Fruit fly (Drosophila melanogaster) whole organism, embryonic: ENCODE data around the gene CG1463.
A peak's percentile ranks its signal among the peaks of the same experiment; 100 is the strongest.

Experiments
- BtbVII ChIP-seq: fragments of 200-800 bp; sonication (Bioruptor generic); optimal IDR thresholded peaks from 3 replicates; lab custom pipeline; 2017; ENCODE audit warnings: missing biosample characterization, mild to moderate bottlenecking, missing genetic modification characterization
- CG10267 ChIP-seq: fragments of 200-800 bp; sonication (Bioruptor generic); optimal IDR thresholded peaks from 2 replicates; lab custom pipeline; 2018; ENCODE audit warnings: missing biosample characterization, mild to moderate bottlenecking, missing genetic modification characterization, moderate library complexity
- CG10274 ChIP-seq: fragments of 200-800 bp; sonication (Bioruptor generic); optimal IDR thresholded peaks from 3 replicates; lab custom pipeline; 2017; ENCODE audit warnings: missing biosample characterization, mild to moderate bottlenecking, missing genetic modification characterization
- CG10431 ChIP-seq: fragments of 200-800 bp; sonication (Bioruptor generic); optimal IDR thresholded peaks from 3 replicates; lab custom pipeline; 2018; ENCODE audit warnings: missing biosample characterization, mild to moderate bottlenecking, missing genetic modification characterization
- CG10462 ChIP-seq: fragments of 200-800 bp; sonication (Bioruptor generic); optimal IDR thresholded peaks from 2 replicates; lab custom pipeline; 2016; ENCODE audit warnings: missing biosample characterization, missing genetic modification characterization
- CG11504 ChIP-seq: fragments of 200-800 bp; sonication (Bioruptor generic); optimal IDR thresholded peaks from 3 replicates; lab custom pipeline; 2019; ENCODE audit warnings: missing biosample characterization, mild to moderate bottlenecking, missing genetic modification characterization, moderate library complexity
- CG11696 ChIP-seq: fragments of 200-800 bp; sonication (Bioruptor generic); IDR thresholded peaks from 2 replicates; pipeline ENCODE4 v1.3.6; 2022; ENCODE audit warnings: missing biosample characterization, missing genetic modification characterization
- CG12219 ChIP-seq: fragments of 200-800 bp; sonication (Bioruptor generic); optimal IDR thresholded peaks from 3 replicates; lab custom pipeline; 2018; ENCODE audit warnings: missing biosample characterization, mild to moderate bottlenecking, missing genetic modification characterization
- CG1233 ChIP-seq: fragments of 200-800 bp; sonication (Bioruptor generic); optimal IDR thresholded peaks from 4 replicates; lab custom pipeline; 2018; ENCODE audit warnings: missing biosample characterization, mild to moderate bottlenecking, missing genetic modification characterization
- CG14014 ChIP-seq: fragments of 200-800 bp; sonication (Bioruptor generic); IDR thresholded peaks from 2 replicates; pipeline ENCODE4 v1.3.6; 2022; ENCODE audit warnings: missing biosample characterization, missing genetic modification characterization
- CG14860 ChIP-seq: fragments of 200-800 bp; sonication (Bioruptor generic); IDR thresholded peaks from 3 replicates; pipeline ENCODE4 v1.3.6; 2022; ENCODE audit warnings: missing biosample characterization, missing genetic modification characterization; ENCODE audit not compliant: partially characterized antibody
- CG17361 ChIP-seq: fragments of 200-800 bp; sonication (Bioruptor generic); IDR thresholded peaks from 3 replicates; pipeline ENCODE4 v1.3.6; 2022; ENCODE audit warnings: missing biosample characterization, missing genetic modification characterization
- CG17829 ChIP-seq: fragments of 200-800 bp; optimal IDR thresholded peaks from 2 replicates; lab custom pipeline; 2019; ENCODE audit warnings: missing biosample characterization, mild to moderate bottlenecking, missing genetic modification characterization, moderate library complexity
- CG2116 ChIP-seq: fragments of 200-800 bp; sonication (Bioruptor generic); optimal IDR thresholded peaks from 3 replicates; lab custom pipeline; 2018; ENCODE audit warnings: missing biosample characterization, mild to moderate bottlenecking, missing genetic modification characterization
- CG2678 ChIP-seq: fragments of 200-800 bp; sonication (Bioruptor generic); optimal IDR thresholded peaks from 3 replicates; lab custom pipeline; 2019; ENCODE audit warnings: missing biosample characterization, mild to moderate bottlenecking, missing genetic modification characterization, moderate library complexity
- CG31388 ChIP-seq: fragments of 200-800 bp; sonication (Bioruptor generic); optimal IDR thresholded peaks from 2 replicates; lab custom pipeline; 2016; ENCODE audit warnings: missing biosample characterization, missing genetic modification characterization
- CG5245 ChIP-seq: fragments of 200-800 bp; sonication (Bioruptor generic); optimal IDR thresholded peaks from 3 replicates; lab custom pipeline; 2016; ENCODE audit warnings: missing biosample characterization, missing genetic modification characterization
- CG7271 ChIP-seq: fragments of 200-800 bp; sonication (Bioruptor generic); optimal IDR thresholded peaks from 2 replicates; lab custom pipeline; 2018; ENCODE audit warnings: missing biosample characterization, mild to moderate bottlenecking, missing genetic modification characterization, moderate library complexity
- CG7556 ChIP-seq: fragments of 200-800 bp; sonication (Bioruptor generic); optimal IDR thresholded peaks from 2 replicates; lab custom pipeline; 2017; ENCODE audit warnings: missing biosample characterization, mild to moderate bottlenecking, missing genetic modification characterization
- CG7987 ChIP-seq: fragments of 200-800 bp; sonication (Bioruptor generic); optimal IDR thresholded peaks from 2 replicates; lab custom pipeline; 2018; ENCODE audit warnings: missing biosample characterization, mild to moderate bottlenecking, missing genetic modification characterization, moderate library complexity
- CG8281 ChIP-seq: fragments of 200-800 bp; sonication (Bioruptor generic); optimal IDR thresholded peaks from 2 replicates; lab custom pipeline; 2018; ENCODE audit warnings: missing biosample characterization, mild to moderate bottlenecking, missing genetic modification characterization, moderate library complexity
- CG9215 ChIP-seq: fragments of 200-800 bp; sonication (Bioruptor generic); IDR thresholded peaks from 2 replicates; pipeline ENCODE4 v1.3.6; 2022; ENCODE audit warnings: missing biosample characterization, missing genetic modification characterization
- CG9797 ChIP-seq: fragments of 200-800 bp; sonication (Bioruptor generic); optimal IDR thresholded peaks from 3 replicates; lab custom pipeline; 2018; ENCODE audit warnings: missing biosample characterization, mild to moderate bottlenecking, missing genetic modification characterization
- D19A ChIP-seq: fragments of 200-800 bp; optimal IDR thresholded peaks from 3 replicates; lab custom pipeline; 2019; ENCODE audit warnings: missing biosample characterization, mild to moderate bottlenecking, missing genetic modification characterization, moderate library complexity
- Nf-YC ChIP-seq: fragments of 200-800 bp; optimal IDR thresholded peaks from 3 replicates; lab custom pipeline; 2019; ENCODE audit warnings: missing biosample characterization, mild to moderate bottlenecking, missing genetic modification characterization, moderate library complexity
- NfI ChIP-seq: fragments of 200-800 bp; sonication (Bioruptor generic); optimal IDR thresholded peaks from 3 replicates; lab custom pipeline; 2018; ENCODE audit warnings: missing biosample characterization, mild to moderate bottlenecking, missing genetic modification characterization, moderate library complexity
- Tbp ChIP-seq: fragments of >200 bp; optimal IDR thresholded peaks from 2 replicates; lab custom pipeline; 2018; ENCODE audit warnings: missing biosample characterization, missing genetic modification characterization
- az2 ChIP-seq: fragments of 200-800 bp; sonication (Bioruptor generic); optimal IDR thresholded peaks from 3 replicates; lab custom pipeline; 2016; ENCODE audit warnings: missing biosample characterization, missing genetic modification characterization
- br ChIP-seq: fragments of >200 bp; optimal IDR thresholded peaks from 2 replicates; lab custom pipeline; 2017
- cato ChIP-seq: fragments of 200-800 bp; sonication (Bioruptor generic); optimal IDR thresholded peaks from 2 replicates; lab custom pipeline; 2016; ENCODE audit warnings: missing biosample characterization, missing genetic modification characterization, borderline replicate concordance
- disco-r ChIP-seq: fragments of 200-800 bp; sonication (Bioruptor generic); optimal IDR thresholded peaks from 2 replicates; lab custom pipeline; 2016; ENCODE audit warnings: missing biosample characterization, missing genetic modification characterization
- fu2 ChIP-seq: fragments of 200-800 bp; sonication (Bioruptor generic); optimal IDR thresholded peaks from 2 replicates; lab custom pipeline; 2016; ENCODE audit warnings: missing biosample characterization, missing genetic modification characterization
- gcm ChIP-seq: fragments of 200-800 bp; sonication (Bioruptor generic); optimal IDR thresholded peaks from 2 replicates; lab custom pipeline; 2019; ENCODE audit warnings: missing biosample characterization, mild to moderate bottlenecking, missing genetic modification characterization, moderate library complexity
- gfzf ChIP-seq: fragments of 200-800 bp; sonication (Bioruptor generic); optimal IDR thresholded peaks from 2 replicates; lab custom pipeline; 2016; ENCODE audit warnings: missing biosample characterization, mild to moderate bottlenecking, missing genetic modification characterization, moderate library complexity
- hbn ChIP-seq: fragments of 200-800 bp; sonication (Bioruptor generic); IDR thresholded peaks from 2 replicates; pipeline ENCODE4 v1.3.6; 2022; ENCODE audit warnings: missing biosample characterization, missing genetic modification characterization; ENCODE audit not compliant: partially characterized antibody
- lbe ChIP-seq: fragments of 200-800 bp; sonication (Bioruptor generic); optimal IDR thresholded peaks from 2 replicates; lab custom pipeline; 2016; ENCODE audit warnings: missing biosample characterization, mild to moderate bottlenecking, missing genetic modification characterization
- oc ChIP-seq: fragments of 200-800 bp; sonication (Bioruptor generic); optimal IDR thresholded peaks from 2 replicates; lab custom pipeline; 2018; ENCODE audit warnings: missing biosample characterization, mild to moderate bottlenecking, missing genetic modification characterization, moderate library complexity
- pros ChIP-seq: fragments of 200-800 bp; sonication (Bioruptor generic); optimal IDR thresholded peaks from 3 replicates; lab custom pipeline; 2019; ENCODE audit warnings: missing biosample characterization, mild to moderate bottlenecking, missing genetic modification characterization, moderate library complexity
- sc ChIP-seq, 3 experiments: fragments of >200 bp in 2 of 3; fragments of 200-800 bp in 1 of 3; sonication (Bioruptor generic) in 1 of 3; optimal IDR thresholded peaks; 2 replicates in 2 of 3; 3 replicates in 1 of 3; lab custom pipeline; 2017; ENCODE audit warnings: mild to moderate bottlenecking in 1 of 3, missing biosample characterization in 1 of 3, missing genetic modification characterization in 1 of 3, missing genetic modification reagents in 1 of 3
- sens ChIP-seq: fragments of 200-800 bp; sonication (Bioruptor generic); peaks from one replicate; lab custom pipeline; 2016; ENCODE audit warnings: missing biosample characterization, missing genetic modification characterization
- seq ChIP-seq: fragments of 200-800 bp; sonication (Bioruptor generic); IDR thresholded peaks from 2 replicates; pipeline ENCODE4 v1.3.6; 2022; ENCODE audit warnings: missing biosample characterization, missing genetic modification characterization
- sna ChIP-seq: fragments of 200-800 bp; sonication (Bioruptor generic); IDR thresholded peaks from 2 replicates; pipeline ENCODE4 v1.3.6; 2022; ENCODE audit warnings: missing biosample characterization, missing genetic modification characterization; ENCODE audit not compliant: partially characterized antibody
- sqz ChIP-seq: fragments of 200-800 bp; sonication (Bioruptor generic); optimal IDR thresholded peaks from 3 replicates; lab custom pipeline; 2018; ENCODE audit warnings: missing biosample characterization, mild to moderate bottlenecking, missing genetic modification characterization
- tin ChIP-seq: fragments of 200-800 bp; sonication (Bioruptor generic); optimal IDR thresholded peaks from 3 replicates; lab custom pipeline; 2016; ENCODE audit warnings: missing biosample characterization, missing genetic modification characterization
- toy ChIP-seq: fragments of 200-800 bp; sonication (Bioruptor generic); IDR thresholded peaks from 2 replicates; pipeline ENCODE4 v1.3.6; 2022; ENCODE audit warnings: missing biosample characterization, missing genetic modification characterization
- vfl ChIP-seq: fragments of 200-800 bp; sonication (Bioruptor generic); optimal IDR thresholded peaks from 2 replicates; lab custom pipeline; 2016; ENCODE audit warnings: missing biosample characterization, missing genetic modification characterization
- zen ChIP-seq: fragments of 200-800 bp; sonication (Bioruptor generic); optimal IDR thresholded peaks from 3 replicates; lab custom pipeline; 2018; ENCODE audit warnings: missing biosample characterization, mild to moderate bottlenecking, missing genetic modification characterization, moderate library complexity

The CG1463 gene

dm6 chrX:12631317-12632156, 20.1 kb upstream of the CG1463 start, which contains the start of gene Tomosyn (continued):
- TF ChIP-seq sc (optimal IDR thresholded peaks at IDR 0.05; lab: Kevin White, UChicago), result no peak
- TF ChIP-seq sc (GFP tag; optimal IDR thresholded peaks at IDR 0.05; lab: Kevin White, UChicago), result no peak
- peak; percentile 42 for TF ChIP-seq tin
- TF ChIP-seq CG17361 (GFP tag; lab: Robert Waterston, UW), result peak; percentile 58; the same call in 2 of the 3 replicates

dm6 chrX:12629564-12629963, 18.1 kb upstream of the CG1463 start, which contains the start of the genes Aven and CG2540:
Aven (minus strand) TSS chrX:12629640.
CG2540 (plus strand) TSS chrX:12629878.
- peak; percentile 80 for TF ChIP-seq CG1233 (GFP tag; lab: Kevin White, UChicago)
- 0 out of 2 replicates have a peak, but pooled peaks have one; percentile 23 for TF ChIP-seq CG11696 (GFP tag; lab: Robert Waterston, UW)
- no peak for TF ChIP-seq Tbp
- TF ChIP-seq CG17829 (tag; lab: Kevin White, UChicago), result peak; percentile 92
- no peak for TF ChIP-seq CG14860 (GFP tag; lab: Robert Waterston, UW)
- no peak for TF ChIP-seq vfl (GFP tag; lab: Kevin White, UChicago)
- TF ChIP-seq cato (GFP tag; lab: Kevin White, UChicago), result peak; percentile 22
- TF ChIP-seq CG9215, result peak; percentile 49
- no peak for TF ChIP-seq toy (GFP tag; lab: Robert Waterston, UW)
- TF ChIP-seq hbn, result no peak
- peak; percentile 28 for TF ChIP-seq CG31388
- peak; percentile 62 for TF ChIP-seq sqz
- no peak for TF ChIP-seq sna (GFP tag; lab: Robert Waterston, UW)
- TF ChIP-seq gcm (GFP tag; lab: Kevin White, UChicago), result peak; percentile 88
- TF ChIP-seq CG9797, result peak; percentile 11
- TF ChIP-seq NfI (GFP tag; lab: Kevin White, UChicago), result peak; percentile 85
- TF ChIP-seq fu2 (GFP tag; lab: Kevin White, UChicago), result no peak
- peak; percentile 77 for TF ChIP-seq oc (tag; lab: Kevin White, UChicago)
- TF ChIP-seq D19A (tag; lab: Kevin White, UChicago), result peak; percentile 85
- TF ChIP-seq BtbVII, result peak; percentile 84
- peak; percentile 44 for TF ChIP-seq CG12219 (GFP tag; lab: Kevin White, UChicago)
- TF ChIP-seq CG14014 (GFP tag; lab: Robert Waterston, UW), result peak; percentile 68
- TF ChIP-seq CG5245 (GFP tag; lab: Kevin White, UChicago), result peak; percentile 44
- peak; percentile 56 for TF ChIP-seq CG10431 (GFP tag; lab: Kevin White, UChicago)
- TF ChIP-seq CG2678 (tag; lab: Kevin White, UChicago), result peak; percentile 92
- TF ChIP-seq disco-r, result no peak
- peak; percentile 86 for TF ChIP-seq Nf-YC (tag; lab: Kevin White, UChicago)
- TF ChIP-seq lbe (GFP tag; lab: Kevin White, UChicago), result peak; percentile 67
- peak; percentile 89 for TF ChIP-seq CG11504
- TF ChIP-seq gfzf, result no peak
- no peak for TF ChIP-seq br (lab: Kevin White, UChicago)
- peak; percentile 59 for TF ChIP-seq CG8281
- TF ChIP-seq seq (GFP tag; lab: Robert Waterston, UW), result peak; percentile 47
- peak; percentile 68 for TF ChIP-seq CG7271 (tag; lab: Kevin White, UChicago)
- peak; percentile 81 for TF ChIP-seq zen (tag; lab: Kevin White, UChicago)
- TF ChIP-seq CG7556 (GFP tag; lab: Kevin White, UChicago), result peak; percentile 90
- TF ChIP-seq sens, result peak; percentile 67
- peak; percentile 76 for TF ChIP-seq az2
- peak; percentile 35 for TF ChIP-seq CG10274 (GFP tag; lab: Kevin White, UChicago)
- TF ChIP-seq pros (GFP tag; lab: Kevin White, UChicago), result peak; percentile 32
- TF ChIP-seq CG10462 (GFP tag; lab: Kevin White, UChicago), result peak; percentile 37
- peak; percentile 84 for TF ChIP-seq CG10267 (tag; lab: Kevin White, UChicago)
- peak; percentile 26 for TF ChIP-seq CG7987 (GFP tag; lab: Kevin White, UChicago)
- peak; percentile 61 for TF ChIP-seq CG2116 (GFP tag; lab: Kevin White, UChicago)
